Fruit fly (Drosophila melanogaster) whole organism: ENCODE measurements around the gene Obp83g.

Source experiments
- CG8478 ChIP-seq: fragments of >200 bp; optimal IDR thresholded peaks from 2 replicates; lab custom pipeline; 2018; ENCODE audit warnings: inconsistent platforms
- Dll ChIP-seq: fragments of >200 bp; optimal IDR thresholded peaks from 2 replicates; lab custom pipeline; 2017
- EcR ChIP-seq, 2 experiments: fragments of >200 bp; optimal IDR thresholded peaks; 2 replicates each; lab custom pipeline; 2017; ENCODE audit warnings: missing biosample characterization in 2 of 2, missing genetic modification characterization in 2 of 2, missing genetic modification reagents in 2 of 2
- pan ChIP-seq: fragments of >200 bp; optimal IDR thresholded peaks from 2 replicates; lab custom pipeline; 2017
- psq ChIP-seq: fragments of >200 bp; optimal IDR thresholded peaks from 2 replicates; lab custom pipeline; 2017
- usp ChIP-seq: fragments of >200 bp; optimal IDR thresholded peaks from 2 replicates; lab custom pipeline; 2017; ENCODE audit warnings: missing biosample characterization, missing genetic modification characterization, mixed read lengths

dm6 chr3R:6153574-6153973 lies 41.5 kb upstream of the Obp83g start:
- TF ChIP-seq Dll (no peak), usp (GFP tag; lab: Kevin White, UChicago) (no peak), pan (lab: Kevin White, UChicago) (no peak), psq (lab: Kevin White, UChicago) (no peak), CG8478 (no peak), EcR (GFP tag; optimal IDR thresholded peaks at IDR 0.05; lab: Kevin White, UChicago) (no peak)
